Worm (Caenorhabditis elegans) whole organism, L4/young adult: ENCODE results near the gene elp-1.

Experiments
- W03F9.2 ChIP-seq: fragments of 150-350 bp; optimal IDR thresholded peaks from 2 replicates; lab custom pipeline; 2014; ENCODE audit warnings: missing biosample characterization, missing genetic modification characterization
- him-1 ChIP-seq: sonication (generic microtip); optimal IDR thresholded peaks from 2 replicates; lab custom pipeline; 2016; ENCODE audit warnings: missing genotype, missing genetic modification reagents, missing genetic modification characterization, missing compliant biosample characterization

DNA sequence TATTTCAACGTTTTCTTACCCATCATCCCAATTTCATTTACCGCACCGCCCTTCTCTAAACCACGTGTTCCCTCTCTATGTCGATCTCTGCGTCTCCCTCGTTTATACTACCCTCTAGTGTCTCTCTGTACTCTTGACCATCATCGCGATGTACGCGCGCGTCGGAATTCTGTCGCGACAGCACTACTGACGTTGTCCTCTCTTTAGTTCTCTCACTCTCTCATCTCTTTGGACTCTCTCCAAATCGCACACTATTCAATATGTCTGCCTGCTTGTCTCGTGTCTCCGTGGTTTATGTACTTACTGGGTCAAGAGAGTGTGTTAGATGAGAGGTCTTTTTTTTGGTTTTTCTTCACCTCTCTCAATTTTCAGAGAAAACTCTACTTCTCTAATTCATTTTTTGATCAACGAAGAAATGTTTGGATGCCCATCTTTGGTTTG lies 8.3 kb upstream of the elp-1 start:
- TF ChIP-seq W03F9.2 (tag; lab: Kevin White, UChicago) (peak; percentile 82), him-1 (tag; lab: Kevin White, UChicago) (peak; percentile 94)
